Worm (Caenorhabditis elegans) whole organism, L2 larva: ENCODE data around the gene sprr-2.

Experiments used
- alr-1 ChIP-seq: fragments of 150-350 bp; optimal IDR thresholded peaks from 2 replicates; lab custom pipeline; 2014; ENCODE audit warnings: missing biosample characterization, missing genetic modification characterization
- aly-2 ChIP-seq: fragments of 150-350 bp; optimal IDR thresholded peaks from 2 replicates; lab custom pipeline; 2014; ENCODE audit warnings: missing biosample characterization, missing genetic modification characterization
- ama-1 ChIP-seq: fragments of 150-350 bp; optimal IDR thresholded peaks from 2 replicates; lab custom pipeline; 2018; ENCODE audit warnings: inconsistent platforms
- blmp-1 ChIP-seq: sonication (generic microtip); optimal IDR thresholded peaks from 2 replicates; lab custom pipeline; 2017; ENCODE audit warnings: missing genetic modification characterization, mild to moderate bottlenecking, missing compliant biosample characterization, antibody characterized with exemption, moderate library complexity; ENCODE audit not compliant: insufficient read depth
- dmd-4 ChIP-seq: sonication (generic microtip); optimal IDR thresholded peaks from 2 replicates; lab custom pipeline; 2017; ENCODE audit warnings: missing biosample characterization, missing genetic modification characterization
- fos-1 ChIP-seq: fragments of 150-350 bp; optimal IDR thresholded peaks from 2 replicates; lab custom pipeline; 2014; ENCODE audit warnings: missing biosample characterization, missing genetic modification characterization
- mdl-1 ChIP-seq, 2 experiments: fragments of 150-350 bp in 1 of 2; sonication (generic microtip) in 1 of 2; optimal IDR thresholded peaks; 2 replicates each; lab custom pipeline; 2017; ENCODE audit warnings: missing biosample characterization in 2 of 2, missing genetic modification characterization in 2 of 2
- nhr-25 ChIP-seq: fragments of 150-350 bp; sonication (generic microtip); optimal IDR thresholded peaks from 3 replicates; lab custom pipeline; 2014; ENCODE audit warnings: missing biosample characterization, missing genetic modification characterization
- nhr-6 ChIP-seq: fragments of 150-350 bp; optimal IDR thresholded peaks from 2 replicates; lab custom pipeline; 2014; ENCODE audit warnings: missing biosample characterization, missing genetic modification characterization
- skn-1 ChIP-seq: sonication (generic microtip); optimal IDR thresholded peaks from 2 replicates; lab custom pipeline; 2017; ENCODE audit warnings: missing biosample characterization, missing genetic modification characterization
- snpc-4 ChIP-seq: fragments of 150-350 bp; optimal IDR thresholded peaks from 2 replicates; lab custom pipeline; 2014; ENCODE audit warnings: missing biosample characterization, missing genetic modification characterization
- unc-39 ChIP-seq: fragments of 150-350 bp; optimal IDR thresholded peaks from 2 replicates; lab custom pipeline; 2014; ENCODE audit warnings: missing biosample characterization, missing genetic modification characterization

- TF ChIP-seq nhr-25 (tag; lab: Kevin White, UChicago): no peak
- no peak for TF ChIP-seq snpc-4
- no peak for TF ChIP-seq fos-1 (tag; lab: Kevin White, UChicago)
- no peak for TF ChIP-seq aly-2
- no peak for TF ChIP-seq blmp-1 (tag; lab: Kevin White, UChicago)
- no peak for TF ChIP-seq mdl-1 (tag; optimal IDR thresholded peaks at IDR 0.05; lab: Kevin White, UChicago)
- no peak for TF ChIP-seq ama-1 (lab: Kevin White, UChicago)
- TF ChIP-seq alr-1 (tag; lab: Kevin White, UChicago): no peak
- TF ChIP-seq unc-39 (tag; lab: Kevin White, UChicago): no peak
- TF ChIP-seq nhr-6 (tag; lab: Kevin White, UChicago): no peak
- no peak for TF ChIP-seq dmd-4 (tag; lab: Kevin White, UChicago)
- no peak for TF ChIP-seq skn-1 (tag; lab: Kevin White, UChicago)
These were observed 35.5 kb downstream of the sprr-2 start for ce11 chrX:14828766-14829165.
